Fruit fly (Drosophila melanogaster) whole organism, larva: ENCODE data around the gene Dr.

Experiments used
- noc ChIP-seq: fragments of 200-800 bp; sonication (Bioruptor generic); optimal IDR thresholded peaks from 3 replicates; lab custom pipeline; 2019; ENCODE audit warnings: missing biosample characterization, mild to moderate bottlenecking, missing genetic modification characterization, moderate library complexity

The Dr gene

dm6 chr3R:29566997-29567670, 10.9 kb downstream of the Dr start:
- TF ChIP-seq noc (tag; lab: Kevin White, UChicago) = no peak

DNA sequence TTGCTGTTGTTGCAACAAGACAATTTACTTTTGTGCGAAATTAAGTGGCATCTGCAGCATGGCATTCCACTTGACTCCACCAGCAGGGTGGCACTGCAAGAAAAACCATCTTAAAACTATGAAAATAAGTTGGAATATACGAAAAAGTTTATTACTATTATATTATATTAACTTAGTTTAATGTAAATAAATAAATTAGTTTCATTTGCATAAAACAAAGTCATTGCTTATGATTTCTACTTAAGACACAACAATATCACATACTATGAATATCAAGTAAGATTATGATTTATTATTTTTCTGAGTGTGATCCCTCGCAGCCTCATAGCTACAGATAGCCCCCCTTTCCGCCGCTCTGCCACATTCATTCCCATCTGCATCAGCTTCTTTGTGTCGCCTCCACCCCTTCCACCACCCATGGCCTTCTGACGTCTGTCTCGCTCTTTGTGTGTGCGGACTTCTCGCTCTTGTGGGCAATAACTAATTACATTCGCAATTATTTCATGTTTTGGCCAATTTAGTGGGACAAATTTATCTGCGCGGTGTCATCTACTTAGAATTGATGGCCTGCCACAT, 14.1 kb downstream of the Dr start:
- TF ChIP-seq noc (tag; lab: Kevin White, UChicago) = no peak

- no peak for TF ChIP-seq noc (tag; lab: Kevin White, UChicago)
These were observed 16.0 kb downstream of the Dr start for dm6 chr3R:29572040-29572648.

DNA sequence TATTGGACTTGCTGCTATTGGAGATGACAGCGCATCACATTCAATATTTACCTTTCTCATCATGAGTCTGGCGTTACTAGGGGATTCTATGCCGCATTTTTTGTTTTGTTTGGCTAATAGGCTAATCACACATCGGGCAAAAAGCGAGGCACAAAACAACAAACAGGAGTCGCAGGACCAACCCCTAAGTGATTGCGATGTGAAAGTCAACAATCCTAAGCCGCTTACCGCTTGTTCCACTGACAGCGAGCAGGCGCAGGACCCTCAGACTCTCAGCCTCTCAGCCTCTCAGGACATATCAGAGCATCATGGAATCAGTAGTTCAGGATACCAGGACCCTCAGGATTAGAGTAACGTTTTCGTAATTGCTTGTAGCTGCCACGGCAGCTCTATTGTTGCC, 19.8 kb downstream of the Dr start:
- TF ChIP-seq noc (tag; lab: Kevin White, UChicago) = no peak

DNA sequence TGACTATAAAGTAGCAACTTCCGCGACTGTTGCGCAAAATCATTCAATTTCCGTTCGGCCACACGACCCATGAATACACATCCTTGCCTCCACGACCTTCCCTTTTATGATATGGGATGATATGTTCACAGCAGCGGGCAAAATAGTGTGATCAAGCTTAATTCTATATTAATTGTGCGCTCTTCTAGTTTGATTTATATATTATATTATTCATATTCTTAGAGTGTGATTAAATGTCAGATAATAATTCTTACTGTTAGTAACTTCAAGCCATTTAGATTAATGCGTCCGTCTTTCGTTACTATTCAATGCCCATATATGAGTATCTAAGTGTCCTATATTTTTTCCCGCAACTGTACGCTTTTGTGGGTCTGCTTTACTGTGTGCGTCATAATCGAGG, 25.2 kb downstream of the Dr start:
- TF ChIP-seq noc (tag; lab: Kevin White, UChicago) = no peak

DNA sequence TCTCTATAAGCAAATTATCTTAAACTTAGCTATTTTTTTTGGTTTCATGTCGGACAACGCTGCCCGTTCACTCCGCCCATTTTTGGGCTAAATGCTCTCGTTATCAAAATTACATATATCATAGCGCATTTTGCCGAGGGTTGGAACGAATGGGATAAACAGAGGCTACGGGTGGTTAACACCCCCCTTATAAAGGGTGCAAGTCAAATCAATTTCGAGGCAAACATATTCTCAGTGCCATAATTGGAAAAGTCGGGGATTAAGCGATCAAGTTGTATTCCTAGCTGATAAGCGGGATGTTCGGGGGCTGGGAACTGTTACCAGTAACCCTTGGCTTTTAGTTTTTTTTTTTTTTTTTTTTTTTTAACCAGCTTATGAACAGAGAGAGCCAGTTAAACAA, 27.1 kb downstream of the Dr start:
- TF ChIP-seq noc (tag; lab: Kevin White, UChicago) = no peak

- TF ChIP-seq noc (tag; lab: Kevin White, UChicago) = no peak
These were observed 28.1 kb downstream of the Dr start for dm6 chr3R:29584266-29584665.

DNA sequence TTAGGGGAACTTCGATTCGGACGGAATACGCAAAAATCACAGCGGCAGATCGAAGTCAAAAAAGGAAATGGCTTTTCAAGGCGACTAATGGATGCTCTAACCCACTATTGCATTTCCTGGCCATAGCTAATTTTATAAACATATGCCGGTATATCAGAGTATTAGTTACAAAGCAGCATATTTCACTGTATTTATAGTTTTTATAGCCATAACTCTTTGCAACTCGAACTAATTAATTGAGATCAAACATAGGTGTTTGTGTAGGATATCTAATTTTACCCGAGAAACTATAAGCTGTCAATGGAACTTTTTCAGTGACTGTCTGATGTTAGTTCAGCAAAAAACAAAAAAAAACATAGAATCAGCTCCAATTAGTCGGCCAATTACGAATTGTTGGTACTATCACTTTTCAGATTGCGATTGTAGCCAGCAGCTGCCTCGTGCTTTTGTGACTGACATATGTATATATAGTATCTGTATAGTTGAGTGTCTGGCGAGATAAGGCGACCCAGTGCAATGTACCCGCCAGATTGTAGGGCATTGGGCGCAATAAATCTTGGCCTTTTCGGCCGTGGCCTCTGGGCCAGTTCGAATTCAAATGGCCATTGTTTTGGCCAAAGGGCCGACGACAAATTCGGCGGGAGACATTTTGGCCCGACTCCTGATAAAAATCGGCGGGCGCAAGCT, 29.0 kb downstream of the Dr start:
- no peak for TF ChIP-seq noc (tag; lab: Kevin White, UChicago)

DNA sequence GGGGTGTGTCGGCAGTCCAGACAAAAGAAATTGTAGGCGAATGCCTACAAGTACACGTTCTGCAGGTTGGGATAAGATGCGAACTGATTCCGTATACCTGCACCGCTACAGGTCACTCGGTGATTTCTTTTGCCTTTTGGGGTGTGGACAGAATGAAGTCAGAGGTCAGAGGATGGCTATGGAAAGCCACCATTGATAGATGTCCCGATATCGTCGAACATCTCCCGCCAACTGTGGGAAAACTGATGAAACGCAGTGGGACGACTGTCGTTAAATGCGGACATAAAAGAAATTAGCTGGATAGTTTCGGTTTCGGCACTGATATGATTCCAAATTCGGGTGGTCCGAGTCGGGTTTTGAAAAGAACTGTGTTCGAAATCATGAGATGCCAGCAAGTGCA, 30.6 kb downstream of the Dr start:
- no peak for TF ChIP-seq noc (tag; lab: Kevin White, UChicago)

DNA sequence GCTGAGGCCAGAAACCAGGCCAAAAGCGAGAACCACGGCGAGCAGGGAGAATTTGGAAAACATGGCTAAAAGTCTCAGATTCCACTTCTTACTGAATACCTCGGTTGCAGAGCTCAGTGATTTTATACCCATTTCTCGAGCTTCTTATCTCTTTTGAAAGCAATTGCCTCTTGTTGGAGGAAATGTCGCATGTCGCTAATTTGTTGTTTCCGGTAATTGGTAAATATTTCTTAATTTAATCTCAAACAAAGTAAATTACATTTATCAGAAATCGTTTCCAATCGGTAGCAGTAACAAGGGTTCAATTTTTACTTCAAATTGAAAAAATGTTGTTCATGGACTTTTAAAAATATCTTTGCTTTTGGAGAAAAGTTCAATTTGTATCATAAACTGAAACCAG, 31.8 kb downstream of the Dr start, which contains the start of gene CG7567:
TSS of gene CG7567 (minus strand) at position 101 of the 400 bp plus-strand sequence.
- no peak for TF ChIP-seq noc (tag; lab: Kevin White, UChicago)

DNA sequence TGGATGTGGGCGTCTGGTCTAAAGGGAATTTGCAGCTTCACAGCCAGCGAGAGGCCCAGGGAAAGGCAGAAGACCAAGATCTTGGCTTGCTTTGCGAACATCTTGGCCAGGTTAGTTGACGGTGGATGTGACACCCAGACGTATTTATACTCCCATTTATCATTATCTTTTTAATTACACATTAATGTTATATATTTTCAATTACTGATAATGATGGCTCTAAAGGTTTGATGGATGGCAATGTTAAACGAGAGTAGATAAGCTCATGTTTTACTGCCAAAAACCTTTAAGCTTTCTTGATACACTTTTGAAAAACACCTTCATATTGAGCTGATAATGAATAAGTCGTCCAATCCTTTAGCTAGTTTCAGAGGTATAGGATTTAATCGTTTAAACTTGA, 33.5 kb downstream of the Dr start, which contains the start of gene CG11470:
TSS of gene CG11470 (minus strand) at position 101 of the 400 bp plus-strand sequence.
- TF ChIP-seq noc (tag; lab: Kevin White, UChicago) = no peak

DNA sequence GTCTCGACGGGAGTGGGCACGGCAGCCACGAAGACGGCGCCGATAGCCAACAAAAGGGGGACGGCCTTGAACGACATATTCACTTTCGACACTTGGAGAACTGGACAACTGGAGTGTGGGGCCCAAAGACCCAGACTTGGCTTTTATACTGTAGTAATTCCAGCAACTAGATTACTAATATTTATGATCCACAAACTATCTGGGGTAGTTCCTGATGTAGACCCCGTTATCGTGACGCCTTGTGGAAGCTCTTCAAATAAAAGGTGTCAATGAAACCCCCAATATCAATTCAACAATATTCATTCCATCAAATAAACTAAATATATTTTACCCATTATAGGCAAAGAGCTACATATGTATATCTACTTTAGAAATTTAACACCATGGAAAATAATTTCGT, 34.6 kb downstream of the Dr start, which contains the start of gene CG31041:
TSS of gene CG31041 (minus strand) at position 101 of the 400 bp plus-strand sequence.
- no peak for TF ChIP-seq noc (tag; lab: Kevin White, UChicago)

DNA sequence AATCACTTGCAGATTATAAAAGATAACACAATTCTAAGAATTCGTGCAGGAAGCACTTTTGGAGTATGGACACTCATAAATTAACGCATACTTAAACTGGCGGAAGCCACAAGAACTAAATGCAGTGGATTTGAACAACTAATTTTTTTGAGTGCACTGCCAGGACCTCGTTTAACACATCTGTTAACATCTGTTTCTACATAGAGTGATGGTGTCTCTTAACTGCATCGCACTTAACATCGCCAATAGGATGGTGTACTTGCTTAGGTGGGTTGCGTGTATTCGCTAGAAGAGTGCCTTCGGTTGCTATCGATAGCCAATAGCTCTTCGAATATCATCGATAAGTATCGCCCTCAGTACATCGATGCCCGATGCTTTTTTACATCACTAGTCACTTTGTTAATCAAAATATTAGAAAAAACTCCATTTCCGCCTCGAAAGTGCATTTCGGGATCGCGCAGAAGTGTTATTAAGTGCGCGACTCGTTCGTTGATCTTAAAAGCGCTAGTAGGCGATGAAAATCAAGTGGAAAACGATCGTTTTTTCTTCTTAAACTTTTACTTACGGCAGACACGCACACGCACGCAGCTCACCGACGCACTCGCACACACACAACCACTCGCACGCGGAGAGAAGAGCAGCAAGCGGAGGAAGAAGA, 35.4 kb downstream of the Dr start, which contains the start of gene alph:
TSS of gene alph (plus strand) at position 351 of the 658 bp plus-strand sequence.
- TF ChIP-seq noc (tag; lab: Kevin White, UChicago) = no peak

DNA sequence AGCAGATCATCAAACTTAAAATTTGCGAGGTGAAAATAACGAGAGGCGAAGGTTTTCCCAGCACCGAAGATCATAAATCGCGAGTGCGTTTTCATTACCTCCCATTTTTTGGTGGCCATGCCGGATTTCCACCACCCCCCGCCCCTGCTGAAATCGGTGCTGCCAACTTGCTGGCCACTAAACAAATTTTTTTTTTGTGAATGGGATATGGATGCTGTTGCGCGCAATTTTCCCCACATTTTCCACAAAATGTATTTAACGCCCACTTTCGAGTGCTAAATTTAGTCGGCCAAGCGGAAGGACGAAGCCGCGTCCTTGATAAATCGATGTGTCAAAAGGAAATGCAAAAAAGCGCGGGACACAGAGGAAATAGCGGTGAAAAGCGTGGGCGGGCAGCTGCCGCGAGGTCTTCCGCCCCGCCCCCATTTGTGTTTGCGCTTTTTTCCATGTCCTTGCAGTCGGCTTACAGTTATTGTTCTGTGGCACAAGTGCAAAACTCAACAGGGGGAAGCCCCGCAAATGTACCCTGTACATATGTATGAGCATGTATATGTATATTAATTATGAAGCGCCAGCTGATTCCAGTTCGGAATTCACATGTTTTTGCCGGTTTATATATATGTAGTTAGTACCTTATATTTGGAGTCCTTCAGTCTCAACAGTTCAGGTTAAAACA, 36.1 kb downstream of the Dr start:
- no peak for TF ChIP-seq noc (tag; lab: Kevin White, UChicago)

- no peak for TF ChIP-seq noc (tag; lab: Kevin White, UChicago)
These were observed 44.6 kb downstream of the Dr start, which contains the start of gene CG7568 for dm6 chr3R:29600762-29601161. TSS of gene CG7568 (minus strand) at chr3R:29600862.
